Fruit fly (Drosophila melanogaster): ENCODE results near the gene Gbeta13F.
A peak's percentile ranks its signal among the peaks of the same experiment; 100 is the strongest.

dm6 chrX:15870777-15871757 is 11.2 kb downstream of the Gbeta13F start:
- TF ChIP-seq gfzf (GFP tag; optimal IDR thresholded peaks at IDR 0.05) = no peak
- TF ChIP-seq Dp (GFP tag; optimal IDR thresholded peaks at IDR 0.05) = no peak
- no peak for TF ChIP-seq CG4730 (GFP tag; IDR thresholded peaks at IDR 0.05)
- TF ChIP-seq CG9609 (GFP tag; optimal IDR thresholded peaks at IDR 0.05) = no peak
- TF ChIP-seq chinmo (GFP tag; IDR thresholded peaks at IDR 0.05; ENCODE audit: partially characterized antibody) = no peak
- TF ChIP-seq PHDP (tag; optimal IDR thresholded peaks at IDR 0.05) = peak; percentile 69
- TF ChIP-seq CG6854 (GFP tag; optimal IDR thresholded peaks at IDR 0.05) = peak; percentile 85
- no peak for TF ChIP-seq chn (GFP tag; optimal IDR thresholded peaks at IDR 0.05)
- peak; percentile 11 for TF ChIP-seq Xbp1 (GFP tag; optimal IDR thresholded peaks at IDR 0.05)
- no peak for TF ChIP-seq Opbp (GFP tag; IDR thresholded peaks at IDR 0.05; ENCODE audit: partially characterized antibody)
- no peak for TF ChIP-seq mld (GFP tag; IDR thresholded peaks at IDR 0.05; ENCODE audit: partially characterized antibody)

Measured in whole organism, embryonic.